Fruit fly (Drosophila melanogaster): ENCODE results near the gene Rab3GAP1.

dm6 chr2L:1632730-1633172, 21.8 kb upstream of the Rab3GAP1 start:
- no peak for TF ChIP-seq CG8478 (optimal IDR thresholded peaks at IDR 0.05)
- TF ChIP-seq CTCF (optimal IDR thresholded peaks at IDR 0.05), result no peak
